Worm (Caenorhabditis elegans): Measurements from ENCODE around the gene R01E6.2.

DNA sequence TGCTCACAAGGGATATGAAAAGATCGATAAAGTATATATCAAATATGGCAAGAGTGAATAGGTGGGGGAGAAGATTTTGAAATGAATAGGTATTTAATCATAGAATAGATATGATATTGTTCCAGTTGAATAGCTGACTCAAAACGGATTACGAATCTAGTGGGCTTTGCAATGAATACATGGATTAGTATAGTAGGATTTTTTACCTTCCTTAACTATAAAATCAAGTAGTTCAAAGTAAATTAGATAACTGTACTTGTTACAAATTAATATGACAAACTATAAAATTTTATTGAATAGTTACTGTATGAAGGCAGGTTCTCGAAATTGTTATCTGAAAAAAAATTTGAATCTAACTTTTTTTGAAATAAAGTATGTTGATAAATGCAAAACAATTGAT lies 15.4 kb downstream of the R01E6.2 start, which contains the start of gene odr-1:
- no peak for TF ChIP-seq che-1 (tag; optimal IDR thresholded peaks at IDR 0.05)
- TF ChIP-seq madf-2 (tag; optimal IDR thresholded peaks at IDR 0.05), result no peak
- no peak for TF ChIP-seq elt-2 (tag; optimal IDR thresholded peaks at IDR 0.05)
- no peak for TF ChIP-seq unc-55 (GFP tag; optimal IDR thresholded peaks at IDR 0.05)
- TF ChIP-seq ama-1 (optimal IDR thresholded peaks at IDR 0.05), result no peak
- TF ChIP-seq pax-1 (tag; optimal IDR thresholded peaks at IDR 0.05), result no peak
